Worm (Caenorhabditis elegans) whole organism, young adult: ENCODE measurements around the gene gcc-2.

ENCODE experiments used
- B0261.1 ChIP-seq: sonication (generic microtip); optimal IDR thresholded peaks from 2 replicates; lab custom pipeline; 2016; ENCODE audit warnings: mild to moderate bottlenecking, missing genetic modification characterization, moderate library complexity, missing compliant biosample characterization
- C17E4.6 ChIP-seq: fragments of 200-800 bp; sonication (Bioruptor generic); IDR thresholded peaks from 2 replicates; pipeline ENCODE4 v1.3.6; 2022; ENCODE audit warnings: missing genetic modification reagents, missing genetic modification characterization, missing compliant biosample characterization
- D2030.7 ChIP-seq: fragments of 200-800 bp; sonication (Bioruptor generic); IDR thresholded peaks from 2 replicates; pipeline ENCODE4 v1.3.6; 2022; ENCODE audit warnings: missing genetic modification reagents, missing genetic modification characterization, missing compliant biosample characterization
- F57C9.4 ChIP-seq: sonication (generic microtip); optimal IDR thresholded peaks from 2 replicates; lab custom pipeline; 2017; ENCODE audit warnings: mild to moderate bottlenecking, missing genetic modification characterization, missing compliant biosample characterization
- T26A5.8 ChIP-seq: sonication (generic microtip); optimal IDR thresholded peaks from 2 replicates; lab custom pipeline; 2016; ENCODE audit warnings: missing genetic modification characterization, missing compliant biosample characterization
- Y53F4B.3 ChIP-seq: fragments of 200-800 bp; sonication (Bioruptor generic); IDR thresholded peaks from 2 replicates; pipeline ENCODE4 v1.3.6; 2022; ENCODE audit warnings: missing genetic modification reagents, missing genetic modification characterization, missing compliant biosample characterization
- Y56A3A.18 ChIP-seq: fragments of 200-800 bp; sonication (Bioruptor generic); IDR thresholded peaks from 2 replicates; pipeline ENCODE4 v1.3.6; 2022; ENCODE audit warnings: missing genetic modification reagents, missing genetic modification characterization, missing compliant biosample characterization
- ZK185.1 ChIP-seq: sonication (generic microtip); optimal IDR thresholded peaks from 2 replicates; lab custom pipeline; 2016; ENCODE audit warnings: mild to moderate bottlenecking, missing genetic modification characterization, missing compliant biosample characterization; ENCODE audit not compliant: poor library complexity, severe bottlenecking
- ama-1 ChIP-seq, 3 experiments: fragments of 150-350 bp in 1 of 3; sonication (generic microtip) in 2 of 3; optimal IDR thresholded peaks; 2 replicates each; lab custom pipeline; 2014 to 2018; ENCODE audit warnings: missing biosample characterization in 2 of 3, missing genetic modification characterization in 2 of 3, missing genetic modification reagents in 2 of 3
- atf-7 ChIP-seq: sonication (generic microtip); optimal IDR thresholded peaks from 2 replicates; lab custom pipeline; 2017; ENCODE audit warnings: mild to moderate bottlenecking, missing genetic modification characterization, missing compliant biosample characterization
- bed-2 ChIP-seq: fragments of 200-800 bp; sonication (Bioruptor generic); IDR thresholded peaks from 2 replicates; pipeline ENCODE4 v1.3.6; 2022; ENCODE audit warnings: missing genetic modification reagents, missing genetic modification characterization, missing compliant biosample characterization
- efl-1 ChIP-seq: fragments of 150-350 bp; optimal IDR thresholded peaks from 2 replicates; lab custom pipeline; 2014; ENCODE audit warnings: missing biosample characterization, missing genetic modification reagents, missing genetic modification characterization
- egl-18 ChIP-seq: fragments of 200-800 bp; sonication (Bioruptor generic); IDR thresholded peaks from 2 replicates; pipeline ENCODE4 v1.3.6; 2022; ENCODE audit warnings: missing genetic modification reagents, missing genetic modification characterization, missing compliant biosample characterization
- ekl-4 ChIP-seq: fragments of 200-800 bp; sonication (Bioruptor generic); IDR thresholded peaks from 2 replicates; pipeline ENCODE4 v1.3.6; 2022; ENCODE audit warnings: missing genetic modification reagents, missing genetic modification characterization, missing compliant biosample characterization
- fkh-3 ChIP-seq: sonication (generic microtip); optimal IDR thresholded peaks from 2 replicates; lab custom pipeline; 2016; ENCODE audit warnings: mild to moderate bottlenecking, missing genetic modification characterization, missing compliant biosample characterization
- him-1 ChIP-seq: sonication (generic microtip); optimal IDR thresholded peaks from 2 replicates; lab custom pipeline; 2016; ENCODE audit warnings: missing genotype, missing genetic modification reagents, missing genetic modification characterization, missing compliant biosample characterization
- hlh-12 ChIP-seq: sonication (generic microtip); optimal IDR thresholded peaks from 2 replicates; lab custom pipeline; 2016; ENCODE audit warnings: missing genetic modification characterization, missing compliant biosample characterization
- hlh-26 ChIP-seq: fragments of 200-800 bp; sonication (Bioruptor generic); conservative IDR thresholded peaks from 2 replicates; pipeline ENCODE4 v1.3.6; 2022; ENCODE audit warnings: missing genetic modification reagents, missing genetic modification characterization, missing compliant biosample characterization
- hrde-1 ChIP-seq: sonication (generic microtip); optimal IDR thresholded peaks from 2 replicates; lab custom pipeline; 2016; ENCODE audit warnings: missing genetic modification characterization, mild to moderate bottlenecking, missing compliant biosample characterization, moderate library complexity, missing genotype, missing genetic modification reagents, borderline replicate concordance
- lag-1 ChIP-seq: fragments of 200-800 bp; sonication (Bioruptor generic); IDR thresholded peaks from 2 replicates; pipeline ENCODE4 v1.3.6; 2022; ENCODE audit warnings: missing genetic modification reagents, missing genetic modification characterization, missing compliant biosample characterization
- let-607 ChIP-seq, 2 experiments: fragments of 200-800 bp in 1 of 2; sonication (Bioruptor generic) in 1 of 2; sonication (generic microtip) in 1 of 2; optimal IDR thresholded peaks; 2 replicates each; lab custom pipeline; 2016 to 2018; ENCODE audit warnings: mild to moderate bottlenecking in 2 of 2, missing compliant biosample characterization in 2 of 2, missing genetic modification characterization in 2 of 2, moderate library complexity in 2 of 2, missing genotype in 1 of 2
- lin-26 ChIP-seq: fragments of 200-800 bp; sonication (Bioruptor generic); IDR thresholded peaks from 2 replicates; pipeline ENCODE4 v1.3.6; 2022; ENCODE audit warnings: missing genetic modification reagents, missing genetic modification characterization, missing compliant biosample characterization
- lin-40 ChIP-seq: sonication (generic microtip); optimal IDR thresholded peaks from 2 replicates; lab custom pipeline; 2016; ENCODE audit warnings: missing genetic modification characterization, mild to moderate bottlenecking, missing compliant biosample characterization, missing genotype, missing genetic modification reagents
- lin-54 ChIP-seq: fragments of 200-800 bp; sonication (Bioruptor generic); optimal IDR thresholded peaks from 2 replicates; lab custom pipeline; 2018; ENCODE audit warnings: mild to moderate bottlenecking, missing genetic modification characterization, missing compliant biosample characterization
- madf-8 ChIP-seq: fragments of 200-800 bp; sonication (Bioruptor generic); conservative IDR thresholded peaks from 2 replicates; pipeline ENCODE4 v1.3.6; 2022; ENCODE audit warnings: missing genetic modification reagents, missing genetic modification characterization, missing compliant biosample characterization
- nfya-1 ChIP-seq: sonication (generic microtip); optimal IDR thresholded peaks from 2 replicates; lab custom pipeline; 2017; ENCODE audit warnings: antibody characterized with exemption, missing compliant biosample characterization, missing genetic modification characterization, borderline replicate concordance; ENCODE audit not compliant: insufficient read depth
- nhr-120 ChIP-seq: fragments of 200-800 bp; sonication (Bioruptor generic); IDR thresholded peaks from 2 replicates; pipeline ENCODE4 v1.3.6; 2022; ENCODE audit warnings: missing genetic modification characterization, missing compliant biosample characterization
- nhr-179 ChIP-seq: sonication (generic microtip); optimal IDR thresholded peaks from 2 replicates; lab custom pipeline; 2016; ENCODE audit warnings: mild to moderate bottlenecking, missing genetic modification characterization, missing compliant biosample characterization
- nhr-27 ChIP-seq: fragments of 200-800 bp; sonication (Bioruptor generic); optimal IDR thresholded peaks from 2 replicates; lab custom pipeline; 2018; ENCODE audit warnings: mild to moderate bottlenecking, missing genetic modification characterization, moderate library complexity, missing compliant biosample characterization
- nhr-80 ChIP-seq: sonication (generic microtip); optimal IDR thresholded peaks from 2 replicates; lab custom pipeline; 2016; ENCODE audit warnings: missing genetic modification characterization, missing compliant biosample characterization
- pbrm-1 ChIP-seq: fragments of 200-800 bp; sonication (Bioruptor generic); IDR thresholded peaks from 2 replicates; pipeline ENCODE4 v1.3.6; 2022; ENCODE audit warnings: missing genetic modification reagents, missing genetic modification characterization, missing compliant biosample characterization
- pha-4 ChIP-seq: fragments of 150-350 bp; sonication (generic microtip); optimal IDR thresholded peaks from 2 replicates; lab custom pipeline; 2014; ENCODE audit warnings: missing biosample characterization, missing genetic modification reagents, missing genetic modification characterization
- rec-8 ChIP-seq, 2 experiments: sonication (generic microtip); optimal IDR thresholded peaks; 2 replicates each; lab custom pipeline; 2016; ENCODE audit warnings: mild to moderate bottlenecking in 2 of 2, missing genetic modification characterization in 2 of 2, missing genetic modification reagents in 2 of 2, missing genotype in 2 of 2, missing biosample characterization in 1 of 2, missing compliant biosample characterization in 1 of 2, moderate library complexity in 1 of 2
- sdz-38 ChIP-seq: sonication (generic microtip); optimal IDR thresholded peaks from 2 replicates; lab custom pipeline; 2016; ENCODE audit warnings: missing genotype, missing genetic modification characterization, missing compliant biosample characterization
- snpc-1.3 ChIP-seq: sonication (generic microtip); optimal IDR thresholded peaks from 2 replicates; lab custom pipeline; 2017; ENCODE audit warnings: missing genetic modification characterization, mild to moderate bottlenecking, missing compliant biosample characterization, antibody characterized with exemption, moderate library complexity, missing genotype, missing genetic modification reagents; ENCODE audit not compliant: insufficient read depth
- snpc-3.4 ChIP-seq: sonication (generic microtip); optimal IDR thresholded peaks from 2 replicates; lab custom pipeline; 2017; ENCODE audit warnings: missing genetic modification characterization, mild to moderate bottlenecking, missing compliant biosample characterization, antibody characterized with exemption, moderate library complexity, missing genotype, missing genetic modification reagents
- snpc-4 ChIP-seq, 5 experiments: fragments of 150-350 bp in 1 of 5; sonication (generic microtip) in 4 of 5; optimal IDR thresholded peaks; 2 replicates each; lab custom pipeline; 2014 to 2018; ENCODE audit warnings: missing genetic modification characterization in 5 of 5, missing biosample characterization in 3 of 5, antibody characterized with exemption in 2 of 5, mild to moderate bottlenecking in 2 of 5, missing compliant biosample characterization in 2 of 5, missing genotype in 2 of 5, moderate library complexity in 2 of 5, missing genetic modification reagents in 1 of 5
- tbp1 ChIP-seq: fragments of 200-800 bp; sonication (Bioruptor generic); optimal IDR thresholded peaks from 2 replicates; lab custom pipeline; 2018; ENCODE audit warnings: mild to moderate bottlenecking, missing genetic modification characterization, missing compliant biosample characterization
- tbx-9 ChIP-seq: sonication (generic microtip); optimal IDR thresholded peaks from 2 replicates; lab custom pipeline; 2016; ENCODE audit warnings: borderline replicate concordance, missing genetic modification characterization, inconsistent platforms, missing compliant biosample characterization
- tlf-1 ChIP-seq: fragments of 200-800 bp; sonication (Bioruptor generic); optimal IDR thresholded peaks from 2 replicates; lab custom pipeline; 2018; ENCODE audit warnings: mild to moderate bottlenecking, missing genetic modification characterization, missing compliant biosample characterization
- unc-130 ChIP-seq: sonication (generic microtip); optimal IDR thresholded peaks from 2 replicates; lab custom pipeline; 2016; ENCODE audit warnings: missing genetic modification reagents, missing genetic modification characterization, missing compliant biosample characterization
- xnd-1 ChIP-seq: sonication (generic microtip); optimal IDR thresholded peaks from 2 replicates; lab custom pipeline; 2016; ENCODE audit warnings: missing genotype, missing genetic modification reagents, missing genetic modification characterization, missing compliant biosample characterization
- ztf-18 ChIP-seq: sonication (generic microtip); optimal IDR thresholded peaks from 2 replicates; lab custom pipeline; 2016; ENCODE audit warnings: missing genotype, mild to moderate bottlenecking, missing genetic modification characterization, missing compliant biosample characterization
- ztf-22 ChIP-seq: fragments of 200-800 bp; sonication (Bioruptor generic); optimal IDR thresholded peaks from 2 replicates; lab custom pipeline; 2018; ENCODE audit warnings: mild to moderate bottlenecking, missing genetic modification characterization, moderate library complexity, missing compliant biosample characterization

gcc-2 gene

DNA sequence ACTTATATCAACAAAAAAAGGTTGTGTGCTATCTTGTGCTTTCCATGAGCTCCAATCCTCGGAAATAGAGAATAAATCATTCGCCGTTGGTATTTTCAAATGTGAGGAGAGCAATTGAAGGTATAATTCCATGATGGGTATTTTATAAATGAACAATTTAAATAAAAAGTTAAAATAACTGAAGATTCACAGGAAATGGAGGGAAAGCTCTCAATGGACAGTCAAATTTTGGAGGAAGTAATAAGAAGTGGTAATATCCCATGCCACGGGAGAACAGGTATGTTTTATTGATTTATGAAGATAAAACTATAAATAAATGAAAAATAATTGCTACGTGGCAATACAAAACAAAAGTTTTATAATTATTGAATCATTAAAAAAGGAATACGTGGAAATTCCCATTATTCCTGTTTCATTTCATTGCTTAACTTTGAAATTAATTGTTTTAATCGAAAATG, 21.2 kb upstream of the gcc-2 start (continued):
- TF ChIP-seq lag-1 (no peak), atf-7 (peak; percentile 61), nfya-1 (tag; lab: Kevin White, UChicago) (no peak), egl-18 (no peak), him-1 (tag; lab: Kevin White, UChicago) (no peak), ztf-18 (tag; lab: Kevin White, UChicago) (no peak), nhr-80 (no peak), nhr-27 (tag; lab: Kevin White, UChicago) (no peak), hlh-12 (tag; lab: Kevin White, UChicago) (no peak), unc-130 (GFP tag; lab: Kevin White, UChicago) (no peak), sdz-38 (no peak), lin-26 (GFP tag; lab: Robert Waterston, UW) (no peak), bed-2 (no peak), ekl-4 (GFP tag; lab: Robert Waterston, UW) (peak; percentile 17; the same call in 1 of the 2 replicates), tbx-9 (tag; lab: Kevin White, UChicago) (no peak), ama-1 (optimal IDR thresholded peaks at IDR 0.05; lab: Kevin White, UChicago) (no peak), ama-1 (GFP tag; optimal IDR thresholded peaks at IDR 0.05; lab: Kevin White, UChicago) (no peak), lin-40 (peak; percentile 38), B0261.1 (tag; lab: Kevin White, UChicago) (no peak), C17E4.6 (GFP tag; lab: Robert Waterston, UW) (no peak), Y53F4B.3 (GFP tag; lab: Robert Waterston, UW) (no peak), pbrm-1 (0 out of 2 replicates have a peak, but pooled peaks have one; percentile 15), snpc-4 (GFP tag; optimal IDR thresholded peaks at IDR 0.05; lab: Kevin White, UChicago) (no peak), snpc-4 (tag; optimal IDR thresholded peaks at IDR 0.05; lab: Kevin White, UChicago) (peak in 1 of 4 experiments; percentile 2), madf-8 (GFP tag; lab: Robert Waterston, UW) (no peak), hlh-26 (no peak), nhr-179 (no peak), ztf-22 (GFP tag; lab: Kevin White, UChicago) (no peak), xnd-1 (no peak), tbp1 (GFP tag; lab: Kevin White, UChicago) (peak; percentile 4)

- TF ChIP-seq fkh-3 (tag; lab: Kevin White, UChicago) (no peak), efl-1 (no peak), snpc-3.4 (no peak), F57C9.4 (tag; lab: Kevin White, UChicago) (no peak), nfya-1 (tag; lab: Kevin White, UChicago) (no peak), rec-8 (tag; optimal IDR thresholded peaks at IDR 0.05; lab: Kevin White, UChicago) (peak in 1 of 2 experiments; percentile 19), D2030.7 (no peak)
Measured at ce11 chrIII:9782483-9783081, 20.6 kb upstream of the gcc-2 start, which contains the start of gene R10E11.6. Gene R10E11.6 (plus strand): TSS chrIII:9783006.

DNA sequence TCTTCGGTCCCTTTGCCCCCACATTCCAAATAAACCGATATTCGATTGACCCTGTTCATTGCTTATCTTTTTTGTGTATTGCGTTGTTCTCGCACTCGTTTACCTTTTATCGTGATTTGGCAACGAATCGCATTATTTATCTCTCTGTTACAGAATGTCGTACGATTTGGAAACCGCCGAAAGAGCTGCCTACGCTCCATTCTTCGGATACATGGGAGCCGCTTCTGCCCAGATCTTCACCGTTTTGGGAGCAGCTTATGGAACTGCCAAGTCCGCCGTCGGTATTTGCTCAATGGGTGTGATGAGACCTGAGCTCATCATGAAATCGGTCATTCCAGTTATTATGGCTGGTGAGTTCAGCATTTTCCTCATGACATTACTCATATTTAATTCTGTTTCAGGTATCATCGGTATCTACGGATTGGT, 20.1 kb upstream of the gcc-2 start, which contains the start of gene vha-2:
Gene vha-2 (plus strand): TSS at position 154 of the 426 bp plus-strand sequence.
- TF ChIP-seq bed-2 (no peak), nhr-120 (no peak), hrde-1 (tag; lab: Kevin White, UChicago) (peak; percentile 79), Y56A3A.18 (GFP tag; lab: Robert Waterston, UW) (0 out of 2 replicates have a peak, but pooled peaks have one; percentile 9), T26A5.8 (tag; lab: Kevin White, UChicago) (peak; percentile 30), pha-4 (tag; lab: Kevin White, UChicago) (no peak), rec-8 (tag; optimal IDR thresholded peaks at IDR 0.05; lab: Kevin White, UChicago) (no peak), let-607 (tag; optimal IDR thresholded peaks at IDR 0.05; lab: Kevin White, UChicago) (peak in 1 of 2 experiments; percentile 30), ZK185.1 (peak; percentile 37), snpc-1.3 (tag; lab: Kevin White, UChicago) (no peak), ekl-4 (GFP tag; lab: Robert Waterston, UW) (peak; percentile 80), lin-54 (peak; percentile 3), tlf-1 (GFP tag; lab: Kevin White, UChicago) (peak; percentile 76), snpc-4 (GFP tag; optimal IDR thresholded peaks at IDR 0.05; lab: Kevin White, UChicago) (no peak), snpc-4 (tag; optimal IDR thresholded peaks at IDR 0.05; lab: Kevin White, UChicago) (peak in 1 of 4 experiments; percentile 29)
